Worm (Caenorhabditis elegans) whole organism, dauer: ENCODE results near the gene W05H5.1.

ENCODE experiments used
- unc-62 ChIP-seq: sonication (generic microtip); optimal IDR thresholded peaks from 2 replicates; lab custom pipeline; 2017; ENCODE audit warnings: missing biosample characterization, missing genetic modification reagents, missing genetic modification characterization

Gene W05H5.1

DNA sequence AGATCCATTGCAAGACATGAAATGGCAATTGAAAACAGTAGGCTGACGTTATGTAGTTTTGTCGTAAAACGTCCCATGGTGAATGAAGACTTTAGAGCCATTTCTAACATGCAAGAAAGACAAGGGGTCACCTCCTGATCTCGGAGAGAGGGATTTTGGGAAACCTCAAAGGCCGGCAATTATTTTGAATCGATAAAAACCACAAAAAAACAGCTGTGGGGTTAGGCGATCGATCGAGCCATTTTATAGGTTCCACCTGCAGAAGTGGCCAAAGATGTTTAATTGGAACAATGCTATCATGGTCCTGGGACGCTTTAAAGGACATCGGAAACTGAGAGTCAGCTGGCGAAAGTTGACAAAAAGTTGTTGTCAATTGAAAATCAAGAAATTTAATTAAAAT lies 29.8 kb downstream of the W05H5.1 start, which contains the start of gene Y57A10C.11:
TSS of gene Y57A10C.11 (minus strand) at position 101 of the 400 bp plus-strand sequence.
- TF ChIP-seq unc-62 (GFP tag; lab: Kevin White, UChicago): no peak

DNA sequence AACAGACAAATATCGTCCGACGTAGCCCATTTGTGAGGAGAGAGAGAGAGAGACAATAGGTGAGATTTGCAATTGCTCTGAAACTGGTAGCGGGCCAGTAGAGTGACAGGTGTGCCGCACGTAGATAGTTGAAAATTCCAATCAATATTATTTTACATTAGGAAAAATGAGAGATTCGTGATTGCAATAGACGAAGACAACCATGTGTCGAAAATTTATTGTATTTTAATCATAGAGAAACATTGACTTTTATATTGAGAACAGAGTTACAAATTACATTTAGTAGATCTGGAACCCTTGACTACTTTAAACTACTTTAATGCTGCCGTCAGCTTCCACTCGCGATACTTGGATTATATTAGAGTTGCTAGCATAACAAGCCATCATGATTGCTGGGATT lies 32.2 kb downstream of the W05H5.1 start, which contains the start of gene Y57A10C.1:
TSS of gene Y57A10C.1 (minus strand) at position 101 of the 400 bp plus-strand sequence.
- TF ChIP-seq unc-62 (GFP tag; lab: Kevin White, UChicago): no peak

DNA sequence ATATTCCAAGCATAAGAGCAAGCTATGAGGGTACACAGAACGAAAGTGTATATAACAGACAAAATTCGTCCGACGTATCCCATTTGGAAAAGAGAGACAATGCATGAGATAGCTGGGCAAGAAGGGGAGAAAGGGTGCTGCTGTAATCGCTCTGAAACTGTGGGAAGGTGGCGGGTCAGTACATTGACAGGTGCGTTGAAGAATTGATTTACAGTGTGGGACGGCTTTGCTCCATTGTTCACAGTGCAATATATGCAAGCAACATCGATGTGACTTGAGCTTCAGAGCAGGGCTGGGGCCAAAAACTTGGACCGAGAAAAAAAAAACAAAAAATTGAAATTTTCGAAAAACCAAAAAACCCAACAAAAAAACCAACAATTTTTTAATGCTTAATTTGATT lies 34.5 kb downstream of the W05H5.1 start, which contains the start of gene F57G9.3:
TSS of gene F57G9.3 (minus strand) at position 101 of the 400 bp plus-strand sequence.
- TF ChIP-seq unc-62 (GFP tag; lab: Kevin White, UChicago): no peak

DNA sequence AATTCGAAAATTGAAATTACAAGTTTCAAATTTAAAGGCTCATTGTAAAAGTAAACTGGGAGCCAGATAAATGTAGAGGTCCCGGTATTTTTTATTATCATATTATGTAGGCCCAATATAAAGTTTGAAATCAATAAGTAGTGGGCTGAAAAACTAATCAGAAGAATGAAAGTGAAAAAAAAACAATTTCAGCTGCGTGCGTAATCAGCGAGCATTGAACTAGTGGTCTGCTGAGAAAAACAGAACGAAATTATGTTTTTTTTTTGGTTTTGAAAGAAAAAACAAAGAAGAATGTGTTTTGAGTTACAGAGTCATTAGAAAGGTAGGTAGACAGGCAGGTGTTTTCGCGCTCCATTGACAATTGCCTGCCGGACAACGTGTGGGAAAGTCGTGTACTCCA lies 35.9 kb downstream of the W05H5.1 start, which contains the start of gene sre-31:
TSS of gene sre-31 (minus strand) at position 101 of the 400 bp plus-strand sequence.
- TF ChIP-seq unc-62 (GFP tag; lab: Kevin White, UChicago): no peak

DNA sequence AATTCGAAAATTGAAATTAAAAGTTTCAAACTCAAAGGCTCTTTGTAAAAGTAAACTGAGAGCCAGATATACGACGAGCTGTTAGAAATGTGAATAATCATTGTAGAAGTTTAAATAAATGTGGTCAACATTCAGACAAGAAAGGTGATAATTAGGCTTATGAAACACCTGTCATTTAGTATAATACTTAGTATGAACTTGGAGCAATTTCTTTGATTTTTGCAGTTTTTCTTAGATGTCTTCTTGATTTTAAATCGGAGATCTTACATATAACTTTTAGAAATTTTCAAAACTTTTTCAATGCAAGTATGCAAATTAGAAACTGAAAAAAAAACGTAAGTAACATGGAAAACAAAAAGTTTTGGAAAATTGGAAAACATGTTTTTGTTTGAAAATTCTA lies 38.2 kb downstream of the W05H5.1 start, which contains the start of gene sre-30:
TSS of gene sre-30 (minus strand) at position 101 of the 400 bp plus-strand sequence.
- TF ChIP-seq unc-62 (GFP tag; lab: Kevin White, UChicago): no peak

DNA sequence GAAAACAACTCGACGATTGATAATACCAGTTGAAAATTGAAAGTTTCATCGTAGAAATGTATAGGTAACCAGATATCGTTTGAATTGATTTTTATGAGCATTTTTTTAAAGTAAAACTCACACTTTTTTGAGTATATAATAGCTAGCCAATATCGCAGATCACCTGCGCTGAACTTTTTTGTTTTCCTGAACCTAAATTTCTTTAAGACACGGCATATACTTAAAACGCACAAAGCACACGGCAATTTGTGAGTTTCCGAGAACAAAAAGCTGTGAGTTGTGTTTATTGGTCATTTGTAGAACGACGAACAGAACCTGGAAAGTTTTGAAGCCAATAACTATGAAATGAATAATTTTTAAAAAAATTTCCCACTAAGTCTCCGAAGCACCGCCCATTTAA lies 42.8 kb downstream of the W05H5.1 start, which contains the start of gene sre-29:
TSS of gene sre-29 (minus strand) at position 101 of the 400 bp plus-strand sequence.
- TF ChIP-seq unc-62 (GFP tag; lab: Kevin White, UChicago): no peak

DNA sequence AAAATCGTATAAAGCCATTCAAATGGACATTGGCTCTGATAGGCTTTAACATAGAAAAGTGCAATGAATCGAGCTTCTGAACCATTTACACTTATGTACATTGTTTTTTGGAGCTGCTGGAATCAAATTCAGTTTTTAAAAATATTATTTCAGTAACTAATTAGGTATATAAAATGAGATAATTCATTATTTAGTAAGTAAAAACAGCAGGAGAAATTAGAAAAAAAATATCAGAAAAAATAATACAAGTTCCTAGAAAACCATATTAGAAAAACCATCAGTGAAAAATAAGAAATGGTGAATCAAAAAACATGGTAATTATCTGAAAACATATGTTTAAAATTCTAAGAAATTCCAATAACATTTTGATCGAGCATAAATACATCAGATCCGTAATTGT lies 46.9 kb downstream of the W05H5.1 start, which contains the start of gene F57G9.7:
TSS of gene F57G9.7 (minus strand) at position 101 of the 400 bp plus-strand sequence.
- no peak for TF ChIP-seq unc-62 (GFP tag; lab: Kevin White, UChicago)

DNA sequence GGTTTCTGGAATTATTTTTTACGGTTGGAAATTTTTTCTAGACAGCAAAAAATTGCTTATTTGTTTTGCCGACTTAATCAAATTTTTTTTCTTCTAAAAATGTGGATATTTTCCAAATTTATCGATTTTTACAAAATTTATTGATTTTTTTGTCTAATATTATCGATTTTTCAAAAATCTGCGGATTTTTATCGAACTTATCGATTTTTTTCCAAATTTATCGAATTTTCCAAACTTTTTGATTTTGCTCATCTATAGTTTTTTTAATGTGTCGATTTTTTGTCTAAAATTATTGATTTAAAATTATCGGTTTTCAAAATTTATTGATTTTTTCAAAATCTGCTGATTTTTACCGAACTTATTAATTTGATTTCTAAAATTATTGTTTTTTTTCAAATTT lies 50.4 kb downstream of the W05H5.1 start:
- no peak for TF ChIP-seq unc-62 (GFP tag; lab: Kevin White, UChicago)

DNA sequence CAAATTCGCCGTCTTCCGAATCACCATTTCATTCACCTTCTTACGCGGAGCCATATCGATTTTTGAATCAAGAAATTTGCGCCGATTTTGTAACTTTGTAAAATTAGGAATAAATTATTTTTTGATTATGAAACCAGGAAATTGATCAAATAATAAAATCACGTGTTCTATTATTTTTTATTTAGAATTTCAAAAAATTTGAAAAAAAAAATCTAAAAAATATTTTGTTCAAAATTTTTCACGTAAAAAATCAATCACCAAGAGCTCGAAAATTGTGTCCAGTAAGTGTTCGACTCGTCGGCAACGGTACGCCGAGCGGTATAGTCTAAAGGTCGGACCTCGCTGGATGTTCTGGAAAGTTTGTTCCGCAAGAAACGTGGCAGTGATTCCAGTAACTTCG lies 50.9 kb downstream of the W05H5.1 start, which contains the start of gene Y57A10B.7:
TSS of gene Y57A10B.7 (minus strand) at position 101 of the 400 bp plus-strand sequence.
- no peak for TF ChIP-seq unc-62 (GFP tag; lab: Kevin White, UChicago)
